Worm (Caenorhabditis elegans) whole organism, L4 larva: ENCODE measurements around the gene nhr-149.
"Not testable (repeated sequence)": the region's sequence is repeated elsewhere in the genome, so short reads cannot be mapped to it uniquely, and the experiment has no call there.

Experiments used
- D1046.2 ChIP-seq: fragments of 200-800 bp; sonication (Bioruptor generic); IDR thresholded peaks from 2 replicates; pipeline ENCODE4 v1.3.6; 2022; ENCODE audit warnings: missing genetic modification characterization, missing compliant biosample characterization
- F26F4.8 ChIP-seq: fragments of 200-800 bp; sonication (Bioruptor generic); conservative IDR thresholded peaks from 2 replicates; pipeline ENCODE4 v1.3.6; 2022; ENCODE audit warnings: missing genetic modification characterization, missing compliant biosample characterization
- F37D6.2 ChIP-seq: sonication (generic microtip); optimal IDR thresholded peaks from 2 replicates; lab custom pipeline; 2016; ENCODE audit warnings: mild to moderate bottlenecking, missing genetic modification characterization, missing compliant biosample characterization
- R02D3.7 ChIP-seq: fragments of 150-350 bp; sonication (generic microtip); optimal IDR thresholded peaks from 3 replicates; lab custom pipeline; 2014; ENCODE audit warnings: missing biosample characterization, missing genetic modification characterization
- Y75B8A.6 ChIP-seq: fragments of 200-800 bp; sonication (Bioruptor generic); IDR thresholded peaks from 2 replicates; pipeline ENCODE4 v1.3.6; 2022; ENCODE audit warnings: missing genetic modification reagents, missing genetic modification characterization, missing compliant biosample characterization
- ZK546.5 ChIP-seq, 2 experiments: sonication (generic microtip); optimal IDR thresholded peaks; 2 replicates each; lab custom pipeline; 2017; ENCODE audit warnings: missing biosample characterization in 2 of 2, missing genetic modification characterization in 2 of 2
- aha-1 ChIP-seq: fragments of 150-350 bp; peaks from one replicate; lab custom pipeline; 2014; ENCODE audit warnings: missing biosample characterization, missing genetic modification characterization
- aly-2 ChIP-seq: sonication (generic microtip); optimal IDR thresholded peaks from 2 replicates; lab custom pipeline; 2018; ENCODE audit warnings: missing biosample characterization, missing genetic modification characterization
- arid-1 ChIP-seq: fragments of 200-800 bp; sonication (Bioruptor generic); conservative IDR thresholded peaks from 2 replicates; pipeline ENCODE4 v1.3.6; 2022; ENCODE audit warnings: missing genetic modification reagents, missing genetic modification characterization, missing compliant biosample characterization
- ceh-32 ChIP-seq: sonication (generic microtip); optimal IDR thresholded peaks from 2 replicates; lab custom pipeline; 2016; ENCODE audit warnings: mild to moderate bottlenecking, missing genetic modification characterization, missing compliant biosample characterization; ENCODE audit not compliant: poor library complexity
- ceh-62 ChIP-seq: sonication (generic microtip); optimal IDR thresholded peaks from 2 replicates; lab custom pipeline; 2017; ENCODE audit warnings: missing biosample characterization, missing genetic modification characterization
- ces-1 ChIP-seq: fragments of 150-350 bp; sonication (generic microtip); optimal IDR thresholded peaks from 4 replicates; lab custom pipeline; 2014; ENCODE audit warnings: missing biosample characterization, missing genetic modification reagents, missing genetic modification characterization
- cey-2 ChIP-seq: sonication (generic microtip); optimal IDR thresholded peaks from 3 replicates; lab custom pipeline; 2017; ENCODE audit warnings: missing genetic modification characterization, mild to moderate bottlenecking, missing compliant biosample characterization, antibody characterized with exemption, borderline replicate concordance; ENCODE audit not compliant: insufficient read depth
- daf-12 ChIP-seq: fragments of 150-350 bp; optimal IDR thresholded peaks from 2 replicates; lab custom pipeline; 2014; ENCODE audit warnings: missing biosample characterization, missing genetic modification reagents, missing genetic modification characterization
- dmd-6 ChIP-seq: fragments of 200-800 bp; sonication (Bioruptor generic); IDR thresholded peaks from 2 replicates; pipeline ENCODE4 v1.3.6; 2022; ENCODE audit warnings: missing genetic modification reagents, missing genetic modification characterization, missing compliant biosample characterization
- fkh-10 ChIP-seq: fragments of 150-350 bp; optimal IDR thresholded peaks from 2 replicates; lab custom pipeline; 2014; ENCODE audit warnings: missing biosample characterization, missing genetic modification reagents, missing genetic modification characterization
- lin-1 ChIP-seq: fragments of 200-800 bp; sonication (Bioruptor generic); IDR thresholded peaks from 2 replicates; pipeline ENCODE4 v1.3.6; 2022; ENCODE audit warnings: missing genetic modification reagents, missing genetic modification characterization, missing compliant biosample characterization
- lsy-2 ChIP-seq, 2 experiments: fragments of 150-350 bp in 1 of 2; sonication (generic microtip) in 1 of 2; optimal IDR thresholded peaks; 2 replicates each; lab custom pipeline; 2014 to 2017; ENCODE audit warnings: missing biosample characterization in 2 of 2, missing genetic modification characterization in 2 of 2
- madf-5 ChIP-seq, 2 experiments: fragments of 200-800 bp; sonication (Bioruptor generic); IDR thresholded peaks; 2 replicates each; pipeline ENCODE4 v1.3.6; 2022; ENCODE audit warnings: missing compliant biosample characterization in 2 of 2, missing genetic modification characterization in 2 of 2
- mdt-29 ChIP-seq: fragments of 200-800 bp; sonication (Bioruptor generic); IDR thresholded peaks from 2 replicates; pipeline ENCODE4 v1.3.6; 2022; ENCODE audit warnings: missing genetic modification reagents, missing genetic modification characterization, missing compliant biosample characterization
- mep-1 ChIP-seq: fragments of 150-350 bp; sonication (generic microtip); optimal IDR thresholded peaks from 3 replicates; lab custom pipeline; 2014; ENCODE audit warnings: missing biosample characterization, missing genetic modification characterization
- mxl-2 ChIP-seq: fragments of 200-800 bp; sonication (Bioruptor generic); conservative IDR thresholded peaks from 2 replicates; pipeline ENCODE4 v1.3.6; 2022; ENCODE audit warnings: missing genetic modification reagents, missing genetic modification characterization, missing compliant biosample characterization
- nhr-102 ChIP-seq: sonication (generic microtip); optimal IDR thresholded peaks from 2 replicates; lab custom pipeline; 2016; ENCODE audit warnings: mild to moderate bottlenecking, missing genetic modification characterization, moderate library complexity, missing compliant biosample characterization
- saeg-2 ChIP-seq: fragments of 200-800 bp; sonication (Bioruptor generic); IDR thresholded peaks from 2 replicates; pipeline ENCODE4 v1.3.6; 2022; ENCODE audit warnings: missing genetic modification reagents, missing genetic modification characterization, missing compliant biosample characterization
- skn-1 ChIP-seq: fragments of 150-350 bp; optimal IDR thresholded peaks from 2 replicates; lab custom pipeline; 2014; ENCODE audit warnings: missing biosample characterization, missing genetic modification characterization
- unc-62 ChIP-seq, 3 experiments: fragments of 150-350 bp in 1 of 3; sonication (generic microtip); optimal IDR thresholded peaks in 2 of 3; peaks in 1 of 3; 1 replicate in 1 of 3; 2 replicates in 2 of 3; lab custom pipeline; 2014 to 2017; ENCODE audit warnings: missing biosample characterization in 3 of 3, missing genetic modification characterization in 3 of 3, missing genetic modification reagents in 3 of 3, missing genotype in 1 of 3
- zag-1 ChIP-seq: fragments of 150-350 bp; optimal IDR thresholded peaks from 2 replicates; lab custom pipeline; 2014; ENCODE audit warnings: missing biosample characterization, missing genetic modification characterization
- zfp-3 ChIP-seq: fragments of 200-800 bp; sonication (Bioruptor generic); conservative IDR thresholded peaks from 2 replicates; pipeline ENCODE4 v1.3.6; 2022; ENCODE audit warnings: missing genetic modification reagents, missing genetic modification characterization, missing compliant biosample characterization
- zip-2 ChIP-seq: fragments of 150-350 bp; optimal IDR thresholded peaks from 2 replicates; lab custom pipeline; 2014; ENCODE audit warnings: missing biosample characterization, missing genetic modification characterization
- ztf-7 ChIP-seq: fragments of 150-350 bp; optimal IDR thresholded peaks from 2 replicates; lab custom pipeline; 2014; ENCODE audit warnings: missing biosample characterization, missing genetic modification characterization

The nhr-149 gene

DNA sequence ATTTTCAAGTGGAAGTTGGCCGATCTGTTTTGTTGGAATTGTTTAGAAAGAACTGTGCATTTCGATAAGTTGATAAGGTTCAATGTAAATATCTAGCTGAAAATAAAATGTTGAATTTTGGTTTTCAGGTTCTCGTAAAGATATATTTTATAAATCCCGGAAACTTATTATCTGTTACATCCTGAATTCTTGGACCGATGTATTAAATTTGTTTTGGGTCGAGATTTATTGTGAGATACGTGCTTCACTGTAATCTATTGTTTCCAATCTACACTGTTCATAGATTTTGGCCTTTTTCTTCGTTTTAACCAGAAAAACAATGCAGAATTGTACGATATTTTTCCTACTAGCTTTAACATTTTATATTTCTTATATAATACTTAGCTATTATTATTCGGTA is 7.7 kb upstream of the nhr-149 start, which contains the start of gene C03G6.6:
C03G6.6 (plus strand) TSS at position 301 of the 400 bp plus-strand sequence.
- no peak for TF ChIP-seq ztf-7 (tag; lab: Kevin White, UChicago)
- no peak for TF ChIP-seq ZK546.5 (tag; optimal IDR thresholded peaks at IDR 0.05; lab: Kevin White, UChicago)
- TF ChIP-seq F26F4.8, result no peak
- TF ChIP-seq daf-12 (tag; lab: Kevin White, UChicago), result no peak
- TF ChIP-seq lsy-2 (tag; optimal IDR thresholded peaks at IDR 0.05; lab: Kevin White, UChicago), result no peak
- TF ChIP-seq zag-1, result no peak
- TF ChIP-seq zfp-3, result no peak
- no peak for TF ChIP-seq ceh-62 (tag; lab: Kevin White, UChicago)
- TF ChIP-seq cey-2 (tag; lab: Kevin White, UChicago), result no peak
- no peak for TF ChIP-seq mxl-2
- no peak for TF ChIP-seq madf-5 (GFP tag; IDR thresholded peaks at IDR 0.05; lab: Robert Waterston, UW)
- no peak for TF ChIP-seq saeg-2
- TF ChIP-seq arid-1 (GFP tag; lab: Robert Waterston, UW), result no peak
- TF ChIP-seq ceh-32 (tag; lab: Kevin White, UChicago), result no peak
- TF ChIP-seq skn-1, result no peak
- no peak for TF ChIP-seq D1046.2 (GFP tag; lab: Robert Waterston, UW)
- TF ChIP-seq, all 104 proteins: peak for 0

DNA sequence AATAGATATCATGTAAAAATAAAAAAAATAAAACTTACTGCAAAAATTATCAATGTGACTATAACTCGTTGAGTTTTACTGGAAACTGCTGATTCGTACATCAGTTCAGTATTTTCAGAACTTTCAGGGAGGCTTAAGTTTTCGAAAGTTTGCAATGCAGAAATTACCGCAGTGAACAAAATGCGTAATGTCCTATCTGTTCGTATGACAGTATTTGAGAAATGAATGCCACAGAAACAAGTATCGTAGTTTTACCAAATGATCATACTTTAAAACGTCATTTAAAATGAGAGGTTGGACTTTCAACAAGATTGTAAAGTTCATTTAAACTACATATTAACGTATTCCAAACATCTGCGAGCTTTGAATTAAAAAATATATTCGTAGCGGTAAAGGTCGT is 7.2 kb upstream of the nhr-149 start, which contains the start of gene C03G6.21:
C03G6.21 (minus strand) TSS at position 101 of the 400 bp plus-strand sequence.
- TF ChIP-seq F37D6.2 (tag; lab: Kevin White, UChicago), result no peak

DNA sequence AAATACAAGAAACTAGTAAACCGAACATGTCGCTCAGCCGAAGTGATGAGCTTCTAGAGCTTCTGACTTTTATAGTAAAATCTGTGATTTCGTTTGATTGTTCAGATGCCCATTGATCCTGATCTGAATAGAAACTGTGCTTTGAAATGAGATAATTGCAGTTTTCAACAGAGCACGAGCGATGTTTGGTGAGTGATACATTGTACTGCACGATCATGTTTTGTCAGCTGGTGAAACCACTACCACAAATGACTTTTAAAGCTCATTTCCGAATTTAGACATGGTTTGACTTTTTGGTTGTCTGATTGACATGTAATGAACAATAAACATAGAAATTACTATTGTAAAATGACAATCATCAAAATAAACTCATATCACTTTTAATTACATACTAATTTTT is 6.0 kb upstream of the nhr-149 start, which contains the start of gene tag-293:
tag-293 (minus strand) TSS at position 101 of the 400 bp plus-strand sequence.
- TF ChIP-seq madf-5 (GFP tag; IDR thresholded peaks at IDR 0.05; lab: Robert Waterston, UW), result no peak
- no peak for TF ChIP-seq mdt-29 (GFP tag; lab: Robert Waterston, UW)
- no peak for TF ChIP-seq nhr-102 (tag; lab: Kevin White, UChicago)
- no peak for TF ChIP-seq mep-1 (tag; lab: Kevin White, UChicago)
- no peak for TF ChIP-seq zip-2 (tag; lab: Kevin White, UChicago)
- TF ChIP-seq D1046.2 (GFP tag; lab: Robert Waterston, UW), result no peak

DNA sequence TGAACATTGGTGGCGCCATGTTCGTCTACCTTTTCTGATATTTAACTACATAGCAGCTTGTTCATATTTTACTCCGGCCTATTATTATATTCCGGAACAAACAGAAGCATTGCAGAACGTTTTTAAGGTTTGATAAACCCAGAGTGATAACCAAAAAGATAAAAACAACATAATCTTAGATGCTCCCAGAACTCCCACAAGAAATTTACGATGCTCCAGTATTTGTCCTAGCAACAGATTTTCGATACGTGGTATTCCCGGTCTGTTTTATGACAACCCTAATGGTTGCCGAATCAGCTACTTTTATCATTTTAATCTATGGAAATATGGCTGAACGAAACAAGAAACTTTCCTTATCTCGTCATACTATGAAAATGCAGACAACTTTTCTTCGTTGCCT is 4.2 kb upstream of the nhr-149 start:
- TF ChIP-seq fkh-10 (no peak), R02D3.7 (tag; lab: Kevin White, UChicago) (no peak), unc-62 (GFP tag; optimal IDR thresholded peaks at IDR 0.05 in 1 of 2; lab: Kevin White, UChicago) (peak in 1 of 2 experiments; percentile 92), unc-62 (tag; optimal IDR thresholded peaks at IDR 0.05; lab: Kevin White, UChicago) (no peak), aly-2 (tag; lab: Kevin White, UChicago) (no peak)

DNA sequence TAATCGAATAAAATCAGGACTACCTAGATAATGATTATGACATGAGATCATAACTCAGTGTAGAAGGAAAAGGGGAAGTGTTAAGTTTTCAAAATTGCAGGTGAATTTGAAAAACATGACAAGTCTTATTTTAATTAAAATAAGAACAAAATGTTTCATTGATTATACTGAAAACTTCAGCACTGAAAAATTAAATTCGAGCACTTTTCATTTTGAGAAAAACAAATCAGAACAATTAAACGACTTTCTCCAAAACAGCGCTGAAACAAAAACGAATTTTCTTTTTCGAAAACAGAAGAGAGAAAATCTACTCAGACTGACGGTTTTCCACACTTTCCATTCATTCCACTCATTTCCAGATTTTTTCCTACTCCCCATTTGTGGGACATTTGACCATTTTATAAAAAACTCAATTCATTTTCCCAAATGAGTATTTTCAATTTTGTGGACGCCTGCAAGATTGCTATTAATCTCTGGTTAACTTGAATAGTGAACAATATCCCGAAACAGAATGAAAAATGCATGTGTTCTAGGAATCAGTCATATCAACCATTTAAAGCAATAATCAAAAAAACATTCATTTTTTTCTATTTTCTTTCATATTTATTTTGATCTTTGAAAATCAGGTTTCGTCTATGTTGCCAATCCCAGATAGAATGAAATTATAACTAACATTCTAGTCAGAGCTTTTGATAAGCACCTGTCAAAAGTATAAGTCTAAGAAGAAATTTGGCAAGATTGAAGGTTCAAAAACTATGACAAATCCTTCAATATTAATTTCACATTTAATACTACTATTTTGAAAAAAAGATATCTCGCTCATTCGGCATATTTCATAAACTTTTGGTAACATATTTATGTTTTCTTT is 3.0 kb upstream of the nhr-149 start, which contains the start of the genes srh-231 and srh-275:
srh-231 (minus strand) TSS at position 51 of the 868 bp plus-strand sequence.
srh-275 (plus strand) TSS at position 818 of the 868 bp plus-strand sequence.
- peak; percentile 92 for TF ChIP-seq aha-1 (tag; lab: Kevin White, UChicago)
- TF ChIP-seq Y75B8A.6 (GFP tag; lab: Robert Waterston, UW), result no peak

DNA sequence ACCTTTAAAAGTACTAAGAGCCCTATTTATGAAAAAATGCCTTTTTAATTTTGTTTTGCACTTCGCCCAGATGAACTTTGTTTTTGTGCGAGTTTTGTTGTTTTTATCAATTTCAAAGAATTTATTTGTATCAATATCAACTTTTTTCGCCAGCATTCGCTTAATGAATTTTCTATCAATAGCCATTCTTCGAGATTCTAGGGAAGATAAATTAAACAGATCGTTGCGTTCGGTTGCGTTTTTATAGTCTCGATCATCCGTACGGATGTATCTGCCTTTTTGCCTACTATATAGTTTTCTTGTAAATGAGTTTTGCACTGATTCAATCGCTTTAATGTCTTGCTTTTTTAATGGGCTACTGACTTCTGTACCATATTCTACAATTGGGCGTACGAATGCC is 3.9 kb downstream of the nhr-149 start, which contains the start of gene nhr-147:
nhr-147 (plus strand) TSS at position 301 of the 400 bp plus-strand sequence.
- TF ChIP-seq lin-1 (GFP tag; lab: Robert Waterston, UW); ces-1 (GFP tag; lab: Kevin White, UChicago); dmd-6: not testable (repeated sequence)
